Worm (Caenorhabditis elegans) whole organism, L4/young adult: Measurements from ENCODE around the gene fbxb-107.

ENCODE experiments used
- W03F9.2 ChIP-seq: fragments of 150-350 bp; optimal IDR thresholded peaks from 2 replicates; lab custom pipeline; 2014; ENCODE audit warnings: missing biosample characterization, missing genetic modification characterization
- dao-5 ChIP-seq: sonication (generic microtip); optimal IDR thresholded peaks from 2 replicates; lab custom pipeline; 2016; ENCODE audit warnings: missing genotype, missing genetic modification characterization, moderate library complexity, missing compliant biosample characterization
- him-1 ChIP-seq: sonication (generic microtip); optimal IDR thresholded peaks from 2 replicates; lab custom pipeline; 2016; ENCODE audit warnings: missing genotype, missing genetic modification reagents, missing genetic modification characterization, missing compliant biosample characterization

DNA sequence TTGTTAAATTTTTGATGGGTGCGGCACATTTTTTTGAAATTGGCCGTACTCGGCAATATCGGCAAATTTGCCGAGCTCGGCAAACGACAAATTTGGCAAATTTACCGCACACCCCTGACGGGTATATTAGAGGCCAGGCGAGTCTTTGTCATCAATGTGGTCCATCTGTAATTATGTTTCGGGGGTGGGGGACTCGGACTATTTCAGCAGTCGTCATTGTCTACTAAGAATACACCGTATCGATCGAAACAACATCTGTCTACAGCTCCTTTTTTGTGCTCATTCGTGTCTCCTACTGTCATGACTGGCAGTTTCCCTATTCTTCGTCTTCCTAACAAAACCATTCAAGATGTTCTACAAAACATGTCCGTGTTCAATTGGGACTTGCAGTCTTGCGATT lies 7.8 kb downstream of the fbxb-107 start, which contains the start of gene F08D12.15:
- TF ChIP-seq him-1 (tag; lab: Kevin White, UChicago) (no peak), W03F9.2 (tag; lab: Kevin White, UChicago) (no peak), dao-5 (tag; lab: Kevin White, UChicago) (no peak)
